Worm (Caenorhabditis elegans): ENCODE data around the gene sel-2.

ce11 chrIII:4584068-4584566, 28.1 kb downstream of the sel-2 start, which contains the start of gene F35G12.5:
- TF ChIP-seq egl-27 (tag; optimal IDR thresholded peaks at IDR 0.05): no peak
- TF ChIP-seq snpc-4 (tag; optimal IDR thresholded peaks at IDR 0.05): no peak
- no peak for TF ChIP-seq mdl-1 (tag; optimal IDR thresholded peaks at IDR 0.05)

Data from whole organism, L2 larva.